Worm (Caenorhabditis elegans): ENCODE results near the gene test-1.

- no peak for TF ChIP-seq T22C8.4 (GFP tag; IDR thresholded peaks at IDR 0.05)
- no peak for TF ChIP-seq cog-1 (tag; optimal IDR thresholded peaks at IDR 0.05)
- TF ChIP-seq ztf-29 (GFP tag; IDR thresholded peaks at IDR 0.05), result no peak
- no peak for TF ChIP-seq ztf-23 (GFP tag; IDR thresholded peaks at IDR 0.05)
- no peak for TF ChIP-seq klf-2 (GFP tag; conservative IDR thresholded peaks at IDR 0.05)
- no peak for TF ChIP-seq tab-1 (GFP tag; IDR thresholded peaks at IDR 0.05)
Measured at ce11 chrIV:2127375-2127774, 9.4 kb upstream of the test-1 start.
